Fruit fly (Drosophila melanogaster) whole organism, wandering third instar larva: ENCODE data around the gene CG4596.

ENCODE experiments used
- Abd-B ChIP-seq: fragments of >200 bp; optimal IDR thresholded peaks from 2 replicates; lab custom pipeline; 2017; ENCODE audit warnings: missing biosample characterization, missing genetic modification characterization
- CG32264 ChIP-seq: fragments of 200-800 bp; sonication (Bioruptor generic); optimal IDR thresholded peaks from 2 replicates; lab custom pipeline; 2016; ENCODE audit warnings: missing biosample characterization, missing genetic modification characterization
- CG9705 ChIP-seq: fragments of 200-800 bp; sonication (Bioruptor generic); optimal IDR thresholded peaks from 2 replicates; lab custom pipeline; 2018; ENCODE audit warnings: missing biosample characterization, mild to moderate bottlenecking, missing genetic modification characterization
- CrebA ChIP-seq: fragments of 200-800 bp; sonication (Bioruptor generic); optimal IDR thresholded peaks from 2 replicates; lab custom pipeline; 2016; ENCODE audit warnings: missing biosample characterization, mild to moderate bottlenecking, missing genetic modification characterization, borderline replicate concordance
- Dfd ChIP-seq: fragments of >200 bp; optimal IDR thresholded peaks from 2 replicates; lab custom pipeline; 2017; ENCODE audit warnings: missing biosample characterization, missing genetic modification characterization
- Dif ChIP-seq: fragments of 200-275, 200-300 bp; sonication (Bioruptor generic); optimal IDR thresholded peaks from 2 replicates; lab custom pipeline; 2018; ENCODE audit warnings: missing biosample characterization, missing genetic modification characterization; ENCODE audit not compliant: partially characterized antibody
- GATAd ChIP-seq: sonication (Bioruptor generic); optimal IDR thresholded peaks from 2 replicates; lab custom pipeline; 2016; ENCODE audit warnings: missing biosample characterization, missing genetic modification characterization
- HLH106 ChIP-seq: fragments of 200-800 bp; optimal IDR thresholded peaks from 3 replicates; lab custom pipeline; 2019; ENCODE audit warnings: missing biosample characterization, mild to moderate bottlenecking, missing genetic modification characterization, moderate library complexity
- Hnf4 ChIP-seq: fragments of 200-800 bp; sonication (Bioruptor generic); optimal IDR thresholded peaks from 2 replicates; lab custom pipeline; 2016; ENCODE audit warnings: missing biosample characterization, mild to moderate bottlenecking, missing genetic modification characterization
- Hr78 ChIP-seq: fragments of >200 bp; optimal IDR thresholded peaks from 2 replicates; lab custom pipeline; 2017; ENCODE audit warnings: missing biosample characterization, missing genetic modification characterization
- Hr83 ChIP-seq: fragments of 200-300 bp; sonication (Bioruptor generic); optimal IDR thresholded peaks from 2 replicates; lab custom pipeline; 2016; ENCODE audit warnings: missing biosample characterization, mild to moderate bottlenecking, missing genetic modification characterization, moderate library complexity; ENCODE audit not compliant: poor library complexity, severe bottlenecking
- Jra ChIP-seq: sonication (Bioruptor generic); optimal IDR thresholded peaks from 2 replicates; lab custom pipeline; 2016; ENCODE audit warnings: missing biosample characterization, missing genetic modification characterization
- Mio ChIP-seq: sonication (Bioruptor generic); optimal IDR thresholded peaks from 2 replicates; lab custom pipeline; 2016; ENCODE audit warnings: missing biosample characterization, missing genetic modification characterization
- Myc ChIP-seq: fragments of >200 bp; optimal IDR thresholded peaks from 2 replicates; lab custom pipeline; 2017
- N ChIP-seq: fragments of >200 bp; optimal IDR thresholded peaks from 2 replicates; lab custom pipeline; 2018; ENCODE audit warnings: missing biosample characterization, missing external identifiers, missing genetic modification characterization
- OdsH ChIP-seq: fragments of 200-800 bp; sonication (Bioruptor generic); optimal IDR thresholded peaks from 2 replicates; lab custom pipeline; 2016; ENCODE audit warnings: missing biosample characterization, mild to moderate bottlenecking, missing genetic modification characterization
- Rel ChIP-seq, 2 experiments: fragments of 200-800 bp; sonication (Bioruptor generic) in 1 of 2; optimal IDR thresholded peaks; 2 replicates in 1 of 2; 3 replicates in 1 of 2; lab custom pipeline; 2016 to 2019; ENCODE audit warnings: mild to moderate bottlenecking in 2 of 2, missing biosample characterization in 2 of 2, missing genetic modification characterization in 2 of 2, moderate library complexity in 1 of 2
- Sp1 ChIP-seq: fragments of 200-800 bp; sonication (Bioruptor generic); optimal IDR thresholded peaks from 3 replicates; lab custom pipeline; 2019; ENCODE audit warnings: missing biosample characterization, mild to moderate bottlenecking, missing genetic modification characterization, moderate library complexity
- Vsx2 ChIP-seq: fragments of 200-300, 225-300 bp; sonication (Bioruptor generic); optimal IDR thresholded peaks from 2 replicates; lab custom pipeline; 2018; ENCODE audit warnings: missing biosample characterization, missing genetic modification characterization; ENCODE audit not compliant: partially characterized antibody
- br ChIP-seq: fragments of 200-800 bp; sonication (Bioruptor generic); optimal IDR thresholded peaks from 2 replicates; lab custom pipeline; 2016; ENCODE audit warnings: missing biosample characterization, missing genetic modification characterization
- brk ChIP-seq: fragments of 200-800 bp; sonication (Bioruptor generic); optimal IDR thresholded peaks from 2 replicates; lab custom pipeline; 2016; ENCODE audit warnings: missing biosample characterization, mild to moderate bottlenecking, missing genetic modification characterization
- dl ChIP-seq, 2 experiments: fragments of 175-275, 200-275 bp in 1 of 2; fragments of 200-275 bp in 1 of 2; sonication (Bioruptor generic); optimal IDR thresholded peaks; lab custom pipeline; 2018; ENCODE audit warnings: mild to moderate bottlenecking in 2 of 2, missing biosample characterization in 2 of 2, missing genetic modification characterization in 2 of 2, moderate library complexity in 2 of 2; ENCODE audit not compliant: partially characterized antibody in 2 of 2, insufficient read depth in 1 of 2
- dmrt93B ChIP-seq: fragments of 200-800 bp; sonication (Bioruptor generic); optimal IDR thresholded peaks from 2 replicates; lab custom pipeline; 2018; ENCODE audit warnings: missing biosample characterization, mild to moderate bottlenecking, missing genetic modification characterization
- dsf ChIP-seq: sonication (Bioruptor generic); optimal IDR thresholded peaks from 2 replicates; lab custom pipeline; 2016; ENCODE audit warnings: missing biosample characterization, missing genetic modification characterization, borderline replicate concordance
- ey ChIP-seq: fragments of 200-800 bp; sonication (Bioruptor generic); optimal IDR thresholded peaks from 2 replicates; lab custom pipeline; 2016; ENCODE audit warnings: missing biosample characterization, missing genetic modification characterization
- foxo ChIP-seq, 2 experiments: fragments of 200-800 bp; sonication (Bioruptor generic); optimal IDR thresholded peaks; 2 replicates in 1 of 2; 3 replicates in 1 of 2; lab custom pipeline; 2016 to 2017; ENCODE audit warnings: missing biosample characterization in 2 of 2, missing genetic modification characterization in 2 of 2
- fru ChIP-seq: fragments of 200-800 bp; sonication (Bioruptor generic); optimal IDR thresholded peaks from 3 replicates; lab custom pipeline; 2016; ENCODE audit warnings: missing biosample characterization, mild to moderate bottlenecking, missing genetic modification characterization
- h ChIP-seq: fragments of 200-800 bp; sonication (Bioruptor generic); optimal IDR thresholded peaks from 3 replicates; lab custom pipeline; 2016; ENCODE audit warnings: missing biosample characterization, mild to moderate bottlenecking, missing genetic modification characterization
- jim ChIP-seq: fragments of 175-275, 200-325 bp; sonication (Bioruptor generic); optimal IDR thresholded peaks from 2 replicates; lab custom pipeline; 2016; ENCODE audit warnings: missing biosample characterization, mild to moderate bottlenecking, missing genetic modification characterization
- lola ChIP-seq: fragments of >200 bp; optimal IDR thresholded peaks from 2 replicates; lab custom pipeline; 2017; ENCODE audit warnings: missing biosample characterization, missing genetic modification characterization
- rgr ChIP-seq: fragments of 200-800 bp; sonication (Bioruptor generic); optimal IDR thresholded peaks from 3 replicates; lab custom pipeline; 2016; ENCODE audit warnings: missing biosample characterization, mild to moderate bottlenecking, missing genetic modification characterization
- sv ChIP-seq: fragments of 200-800 bp; sonication (Bioruptor generic); optimal IDR thresholded peaks from 3 replicates; lab custom pipeline; 2016; ENCODE audit warnings: missing biosample characterization, missing genetic modification characterization
- usp ChIP-seq: fragments of >200 bp; optimal IDR thresholded peaks from 2 replicates; lab custom pipeline; 2017; ENCODE audit warnings: missing biosample characterization, missing genetic modification characterization

The CG4596 gene

DNA sequence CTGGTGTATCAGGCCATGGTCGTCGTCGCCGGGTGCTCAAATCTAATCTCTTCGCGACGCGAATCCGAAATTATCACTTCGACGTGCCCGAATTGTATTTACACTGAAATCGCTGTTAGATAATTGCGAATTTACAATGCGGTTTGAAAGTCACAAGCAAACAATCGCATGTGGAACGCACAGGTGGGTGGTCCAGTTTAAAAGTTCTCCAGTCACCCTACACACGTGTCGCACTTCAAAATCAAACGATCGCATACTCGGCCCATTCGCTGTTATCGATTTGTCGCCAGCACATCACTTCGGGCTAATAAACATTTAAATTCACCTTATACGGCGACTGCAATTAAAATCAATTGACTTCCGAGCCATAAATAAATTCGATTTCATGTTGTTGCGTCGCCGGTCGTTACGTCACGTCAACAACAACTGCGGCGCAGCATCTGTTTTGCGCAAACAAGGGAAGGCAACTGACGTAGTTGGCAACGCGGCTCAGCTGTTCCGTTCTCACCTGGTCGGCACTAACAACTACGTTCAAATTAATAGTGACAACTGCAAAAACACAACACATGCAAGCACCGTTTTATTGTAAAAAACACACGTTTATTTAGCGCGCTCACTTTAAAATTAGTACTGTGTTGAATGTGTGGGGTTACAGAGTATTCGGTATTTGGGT is 9.9 kb upstream of the CG4596 start, which contains the start of gene CG6574:
CG6574 (minus strand) TSS at position 216 of the 673 bp plus-strand sequence.
- TF ChIP-seq dl (GFP tag; optimal IDR thresholded peaks at IDR 0.05; lab: Kevin White, UChicago; ENCODE audit: insufficient read depth in 1 of 2, partially characterized antibody in 2 of 2) (no peak), h (GFP tag; lab: Kevin White, UChicago) (peak; percentile 32), OdsH (GFP tag; lab: Kevin White, UChicago) (peak; percentile 2), sv (GFP tag; lab: Kevin White, UChicago) (no peak), ey (GFP tag; lab: Kevin White, UChicago) (peak; percentile 2), Rel (GFP tag; optimal IDR thresholded peaks at IDR 0.05; lab: Kevin White, UChicago) (no peak), Rel (tag; optimal IDR thresholded peaks at IDR 0.05; lab: Kevin White, UChicago) (peak; percentile 27), br (GFP tag; lab: Kevin White, UChicago) (peak; percentile 38), Myc (lab: Kevin White, UChicago) (peak; percentile 39), HLH106 (tag; lab: Kevin White, UChicago) (peak; percentile 13), Hr78 (GFP tag; lab: Kevin White, UChicago) (no peak), foxo (GFP tag; optimal IDR thresholded peaks at IDR 0.05; lab: Kevin White, UChicago) (peak in 1 of 2 experiments; percentile 41)

DNA sequence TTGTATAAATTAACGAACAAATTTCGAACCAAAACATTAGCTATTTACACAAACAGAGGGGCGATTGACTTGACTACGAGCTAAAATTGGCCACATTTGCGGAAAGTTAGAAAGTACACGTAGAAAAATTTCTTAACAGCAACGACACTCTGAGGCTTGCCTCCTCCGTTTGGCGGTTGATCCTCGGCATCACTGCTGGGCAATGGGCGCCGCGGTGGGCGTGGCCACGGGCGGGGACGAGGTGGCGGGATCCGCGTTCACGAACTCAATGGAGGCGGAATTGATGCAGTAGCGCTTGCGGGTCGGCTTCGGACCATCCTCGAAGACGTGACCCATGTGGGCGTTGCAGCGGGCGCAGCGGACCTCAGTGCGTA is 9.4 kb upstream of the CG4596 start:
- TF ChIP-seq GATAd (GFP tag; lab: Kevin White, UChicago) = no peak
- TF ChIP-seq Vsx2 (GFP tag; lab: Kevin White, UChicago) = no peak
- TF ChIP-seq ey (GFP tag; lab: Kevin White, UChicago) = no peak
- TF ChIP-seq dmrt93B (GFP tag; lab: Kevin White, UChicago) = no peak
- TF ChIP-seq CG32264 (GFP tag; lab: Kevin White, UChicago) = no peak
- TF ChIP-seq lola = no peak
- no peak for TF ChIP-seq Hr78 (GFP tag; lab: Kevin White, UChicago)
- TF ChIP-seq fru (GFP tag; lab: Kevin White, UChicago) = no peak
- no peak for TF ChIP-seq Dif (GFP tag; lab: Kevin White, UChicago)
- TF ChIP-seq dsf = no peak
- TF ChIP-seq OdsH (GFP tag; lab: Kevin White, UChicago) = no peak
- TF ChIP-seq usp (GFP tag; lab: Kevin White, UChicago) = no peak
- TF ChIP-seq CrebA (GFP tag; lab: Kevin White, UChicago) = no peak
- TF ChIP-seq, all 38 proteins: peak for 0

DNA sequence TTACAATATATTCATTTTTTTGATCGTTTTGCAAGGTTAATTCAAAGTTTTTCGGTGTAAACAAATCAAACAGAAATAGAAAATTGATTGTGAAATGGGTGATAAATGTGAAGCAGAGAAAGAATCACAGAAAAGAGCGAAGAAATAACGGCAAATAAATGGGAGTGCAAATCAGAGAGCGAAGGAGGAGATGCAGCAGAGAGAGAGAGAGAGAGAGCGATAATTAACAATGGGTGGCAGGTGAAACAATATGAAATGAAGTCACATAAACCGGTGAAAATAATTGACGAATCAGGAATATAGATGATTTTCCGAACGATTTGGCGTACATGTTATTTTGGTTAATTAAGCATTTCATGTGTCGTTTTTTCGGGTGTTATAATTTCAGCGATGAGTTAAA is 8.9 kb upstream of the CG4596 start:
- TF ChIP-seq GATAd (GFP tag; lab: Kevin White, UChicago) (no peak), Dif (GFP tag; lab: Kevin White, UChicago) (peak; percentile 59)

DNA sequence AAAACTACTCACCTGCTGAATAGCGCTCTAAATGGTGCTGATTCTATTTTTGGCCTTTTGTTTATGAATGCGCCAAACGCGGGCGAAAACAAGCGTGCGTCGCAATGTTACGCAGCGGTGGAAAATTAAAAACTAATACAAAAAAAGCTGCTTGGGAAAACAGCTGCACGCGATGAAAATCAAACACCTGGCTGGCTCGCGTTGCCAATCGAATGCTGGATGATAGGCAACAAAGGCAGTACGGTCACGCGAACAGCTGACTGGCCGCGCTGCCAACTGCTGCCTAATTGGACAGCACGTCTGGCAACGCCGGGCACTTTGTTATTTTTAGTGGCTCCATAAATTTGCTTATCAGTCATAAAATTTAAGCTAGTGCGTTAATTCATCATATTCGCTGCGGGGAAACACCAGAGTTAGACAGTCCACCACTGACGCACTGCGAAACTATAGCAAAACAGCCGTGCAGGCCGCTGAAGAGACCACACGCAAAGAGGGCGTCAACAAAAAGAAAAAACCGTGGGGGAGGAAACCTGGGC is 4.3 kb upstream of the CG4596 start, which contains the start of the genes SelR and Tsp86D:
SelR (minus strand) TSS at position 216 of the 536 bp plus-strand sequence.
Tsp86D (plus strand) TSS at position 282 of the 536 bp plus-strand sequence.
- TF ChIP-seq Sp1 (GFP tag; lab: Kevin White, UChicago) (peak; percentile 42), N (GFP tag; lab: Kevin White, UChicago) (no peak), Vsx2 (GFP tag; lab: Kevin White, UChicago) (no peak), jim (no peak), CG9705 (GFP tag; lab: Kevin White, UChicago) (peak; percentile 26), rgr (GFP tag; lab: Kevin White, UChicago) (peak; percentile 17), Dfd (no peak), Mio (GFP tag; lab: Kevin White, UChicago) (no peak), Hnf4 (GFP tag; lab: Kevin White, UChicago) (no peak), Hr83 (GFP tag; lab: Kevin White, UChicago) (peak; percentile 38), OdsH (GFP tag; lab: Kevin White, UChicago) (no peak), sv (GFP tag; lab: Kevin White, UChicago) (no peak), usp (GFP tag; lab: Kevin White, UChicago) (no peak), Rel (GFP tag; optimal IDR thresholded peaks at IDR 0.05; lab: Kevin White, UChicago) (no peak), Rel (tag; optimal IDR thresholded peaks at IDR 0.05; lab: Kevin White, UChicago) (peak; percentile 93), dsf (no peak), foxo (GFP tag; optimal IDR thresholded peaks at IDR 0.05; lab: Kevin White, UChicago) (no peak), GATAd (GFP tag; lab: Kevin White, UChicago) (no peak), Abd-B (GFP tag; lab: Kevin White, UChicago) (no peak), h (GFP tag; lab: Kevin White, UChicago) (peak; percentile 33), Myc (lab: Kevin White, UChicago) (peak; percentile 75), Jra (GFP tag; lab: Kevin White, UChicago) (no peak), brk (GFP tag; lab: Kevin White, UChicago) (no peak)
